Fruit fly (Drosophila melanogaster): ENCODE results near the gene D2hgdh.

The D2hgdh gene

DNA sequence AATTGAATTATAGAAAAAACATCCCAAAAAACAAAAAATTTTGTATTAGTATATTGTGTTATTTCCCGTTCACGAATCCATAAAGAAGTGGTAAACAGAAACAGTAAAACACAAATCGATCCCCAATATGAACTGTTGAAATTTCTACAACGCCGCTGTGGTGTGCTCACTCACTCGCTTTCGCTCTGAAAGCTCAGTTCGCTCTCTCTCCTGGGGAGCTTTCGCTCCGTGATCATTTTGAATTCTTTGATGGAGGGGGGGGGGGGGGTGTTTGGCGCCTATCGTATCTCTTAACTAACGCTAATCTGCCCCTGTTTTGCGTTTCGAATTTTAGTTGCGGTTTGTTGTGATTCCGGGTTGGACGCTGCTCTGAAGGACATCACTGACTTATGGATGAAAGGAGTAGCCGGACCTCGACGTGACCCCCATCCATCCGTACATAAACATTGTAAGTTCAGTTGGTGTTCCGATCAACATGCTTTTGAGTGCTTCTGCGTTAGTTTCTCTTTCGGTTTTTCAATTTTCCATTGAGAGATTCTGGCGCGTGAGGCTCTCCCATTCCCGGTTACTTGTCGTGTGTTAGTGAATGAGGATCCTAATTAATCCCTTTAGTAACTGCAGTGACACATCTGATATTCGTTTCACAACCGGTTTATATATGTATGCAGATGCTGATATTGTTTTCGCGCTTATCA is at the start of gene D2hgdh:
Gene D2hgdh, plus strand, starts transcription at position 331 of the 695 bp plus-strand sequence.
- TF ChIP-seq CG17801 (GFP tag; optimal IDR thresholded peaks at IDR 0.05; ENCODE audit: partially characterized antibody): peak; percentile 2

dm6 chrX:2094072-2094761 is 47.1 kb upstream of the D2hgdh start, which contains the start of gene csw:
Gene csw, plus strand, starts transcription at chrX:2094234.
- peak; percentile 93 for TF ChIP-seq CG17801 (GFP tag; optimal IDR thresholded peaks at IDR 0.05; ENCODE audit: partially characterized antibody)

dm6 chrX:2096341-2096740 is 44.9 kb upstream of the D2hgdh start:
- TF ChIP-seq CG17801 (GFP tag; optimal IDR thresholded peaks at IDR 0.05; ENCODE audit: partially characterized antibody): no peak

- no peak for TF ChIP-seq CG17801 (GFP tag; optimal IDR thresholded peaks at IDR 0.05; ENCODE audit: partially characterized antibody)
Measured at dm6 chrX:2098267-2098666, 43.0 kb upstream of the D2hgdh start.

DNA sequence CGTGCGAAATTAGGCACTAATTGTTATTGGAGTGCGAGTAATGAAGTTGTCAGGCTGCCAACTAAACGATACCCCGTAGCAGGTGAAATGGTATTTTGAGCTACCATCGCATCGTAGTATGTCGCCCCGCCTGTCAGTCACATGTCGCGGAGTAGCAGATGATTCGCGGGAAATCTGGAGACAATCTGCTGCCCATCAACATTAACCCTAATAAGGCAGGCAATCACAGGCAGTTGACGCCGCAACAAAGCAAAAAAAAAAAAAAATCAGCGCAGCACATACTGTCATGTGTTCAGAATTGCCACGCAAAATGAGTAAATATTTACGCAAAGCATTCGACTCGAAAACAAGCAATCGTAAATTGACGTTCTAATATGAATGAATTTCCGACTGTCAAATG is 37.4 kb upstream of the D2hgdh start:
- no peak for TF ChIP-seq CG17801 (GFP tag; optimal IDR thresholded peaks at IDR 0.05; ENCODE audit: partially characterized antibody)

DNA sequence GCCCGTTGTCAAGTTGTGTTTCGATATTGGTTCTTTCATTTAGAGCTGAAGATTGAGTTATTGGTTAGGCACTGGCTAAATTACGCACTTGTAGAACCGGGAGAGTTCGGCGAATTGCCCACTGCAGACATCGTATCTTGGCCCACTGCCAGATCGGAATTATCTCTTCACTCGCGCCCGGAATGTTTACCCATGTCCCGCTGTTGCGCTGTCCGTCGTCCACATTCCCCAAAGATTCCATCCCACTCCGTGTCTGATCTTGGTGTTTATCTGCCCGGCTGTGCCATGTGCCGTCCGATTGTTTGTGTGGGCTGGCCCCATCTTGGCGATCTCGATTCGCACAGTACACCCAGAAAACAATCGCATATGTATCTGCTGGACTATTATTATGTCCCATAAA is 36.9 kb upstream of the D2hgdh start:
- no peak for TF ChIP-seq CG17801 (GFP tag; optimal IDR thresholded peaks at IDR 0.05; ENCODE audit: partially characterized antibody)

dm6 chrX:2106367-2106766 is 34.9 kb upstream of the D2hgdh start:
- no peak for TF ChIP-seq CG17801 (GFP tag; optimal IDR thresholded peaks at IDR 0.05; ENCODE audit: partially characterized antibody)

DNA sequence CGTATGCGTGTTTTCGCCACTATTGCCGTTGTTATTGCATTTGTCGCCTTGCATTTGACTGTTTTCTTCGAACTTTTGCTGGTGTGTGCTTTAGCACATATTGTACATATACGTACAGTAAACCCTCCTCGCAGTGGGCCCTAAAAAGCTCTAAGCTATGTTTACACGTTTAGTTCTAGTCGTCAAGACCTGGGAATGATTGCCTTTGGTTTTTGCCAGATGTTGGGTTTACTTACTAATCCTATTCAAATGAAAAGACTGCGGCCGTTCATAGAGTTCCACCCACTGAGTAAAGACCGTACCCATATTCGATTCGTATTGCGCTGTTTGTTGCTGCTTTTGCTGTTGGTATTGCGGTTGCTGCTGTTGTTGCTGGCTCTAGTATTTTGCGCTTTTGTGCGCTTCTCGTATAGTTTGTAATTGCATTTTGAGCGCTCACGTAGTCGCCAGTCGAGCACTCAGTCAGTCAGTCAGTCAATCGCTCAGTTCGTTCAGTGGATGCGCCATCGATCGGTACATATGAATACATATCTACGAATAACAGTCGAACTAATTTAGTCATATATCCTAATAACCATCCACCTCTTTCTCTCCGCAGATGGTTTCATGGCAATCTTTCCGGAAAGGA is 33.4 kb upstream of the D2hgdh start:
- peak; percentile 90 for TF ChIP-seq CG17801 (GFP tag; optimal IDR thresholded peaks at IDR 0.05; ENCODE audit: partially characterized antibody)

DNA sequence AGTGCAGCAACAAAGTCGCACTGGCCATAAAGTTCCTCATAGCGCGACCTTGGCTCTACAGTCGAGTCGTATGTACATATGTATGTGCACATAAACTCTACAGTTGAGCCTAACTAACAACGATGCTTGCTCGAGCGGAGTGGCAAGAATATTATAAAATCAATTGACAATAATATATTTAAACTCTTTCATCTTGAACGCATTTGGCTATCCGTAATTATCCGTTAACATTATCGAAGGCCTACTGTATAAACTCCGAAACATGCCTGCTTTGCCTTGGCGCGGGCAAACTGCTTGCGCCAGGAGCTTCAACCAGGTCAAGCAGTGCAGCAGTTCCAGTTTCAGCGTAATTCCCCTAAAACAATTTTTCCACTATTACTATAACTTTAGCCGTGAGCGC is 32.6 kb upstream of the D2hgdh start:
- peak; percentile 15 for TF ChIP-seq CG17801 (GFP tag; optimal IDR thresholded peaks at IDR 0.05; ENCODE audit: partially characterized antibody)

- no peak for TF ChIP-seq CG17801 (GFP tag; optimal IDR thresholded peaks at IDR 0.05; ENCODE audit: partially characterized antibody)
Measured at dm6 chrX:2112660-2113059, 28.6 kb upstream of the D2hgdh start.

DNA sequence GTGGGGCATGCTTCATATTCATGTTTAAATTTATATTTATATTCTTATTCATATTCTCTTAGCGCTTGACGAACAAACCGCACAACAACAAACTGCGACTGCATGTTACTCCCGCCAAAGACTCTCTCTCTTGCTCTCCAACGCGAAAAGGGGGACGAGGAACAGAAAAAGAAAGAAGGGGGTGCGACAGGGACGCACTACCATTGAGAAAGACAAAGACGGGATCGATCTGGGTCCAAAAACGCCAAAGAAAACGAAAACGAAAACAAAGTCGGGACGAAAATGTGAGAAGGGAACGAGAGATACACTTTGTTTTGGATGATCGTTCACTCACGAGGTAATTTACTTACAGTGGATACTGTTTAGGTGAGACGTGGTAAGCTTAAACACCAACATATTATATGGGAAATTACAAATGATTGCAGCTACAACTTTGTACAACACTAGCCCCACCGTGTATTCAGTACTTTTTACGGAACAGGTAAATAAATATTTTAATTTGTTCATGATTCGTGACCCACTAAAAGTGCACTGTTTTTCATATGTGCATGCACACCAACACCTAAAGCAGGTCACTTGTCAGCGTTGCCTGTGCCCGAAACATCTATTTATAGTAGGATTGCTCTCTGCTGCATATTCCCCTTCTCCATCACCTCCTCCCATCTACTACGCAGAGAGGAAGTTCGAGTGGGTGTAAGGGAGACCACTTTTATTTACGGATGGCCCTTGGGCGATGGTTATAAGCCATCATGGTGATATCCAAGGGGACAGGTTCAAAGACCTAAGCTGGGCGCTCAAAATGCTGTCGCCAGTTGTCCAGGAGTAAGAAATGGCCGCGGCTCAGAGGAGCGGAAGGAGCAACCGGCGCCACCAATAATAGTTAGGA is 19.3 kb upstream of the D2hgdh start:
- peak; percentile 49 for TF ChIP-seq CG17801 (GFP tag; optimal IDR thresholded peaks at IDR 0.05; ENCODE audit: partially characterized antibody)

DNA sequence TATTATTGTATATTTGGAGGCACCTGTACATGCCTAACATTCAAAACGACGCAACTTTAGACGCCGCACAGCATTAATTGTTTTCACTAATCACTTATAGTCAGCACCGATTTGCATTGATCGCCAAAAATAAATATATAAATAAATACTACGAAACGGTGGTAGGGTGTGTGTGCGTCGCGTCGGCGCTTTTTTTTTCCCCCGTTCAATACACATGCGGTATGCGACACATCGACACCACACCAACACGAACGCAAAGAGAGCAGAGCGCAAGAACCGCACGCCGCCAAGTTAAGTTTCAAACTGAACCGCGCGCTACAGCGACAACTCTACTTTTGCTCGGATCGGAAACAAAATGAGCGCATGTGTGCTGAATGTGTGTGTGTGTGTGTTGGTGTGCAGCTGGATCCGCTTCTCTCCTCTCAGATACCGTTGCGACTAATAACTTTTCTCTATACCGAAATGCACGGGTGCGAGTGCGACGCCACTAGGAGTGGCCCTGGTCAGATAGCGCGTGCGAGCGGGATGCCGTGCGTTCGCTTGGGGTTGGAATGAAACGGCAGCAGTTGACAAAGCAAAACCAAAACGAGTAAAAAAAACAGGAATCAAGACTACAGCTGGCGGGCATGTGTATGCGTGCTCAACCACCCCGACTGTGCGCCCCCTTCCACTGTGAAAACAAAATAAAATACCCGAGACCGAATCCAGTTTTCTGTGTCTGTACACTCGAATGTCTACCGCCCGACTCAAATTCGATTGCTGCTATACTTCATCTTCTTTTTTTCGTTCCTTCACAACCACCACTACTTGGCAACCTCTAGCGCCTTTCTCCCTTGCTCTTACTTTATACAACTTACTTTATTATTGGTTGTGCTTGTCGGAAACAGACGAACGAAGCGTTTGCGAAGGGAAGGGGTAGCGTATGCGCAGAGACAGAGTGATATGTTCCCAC is 18.0 kb upstream of the D2hgdh start, which contains the start of gene ph-d:
Gene ph-d, minus strand, starts transcription at position 274 of the 952 bp plus-strand sequence.
- peak; percentile 95 for TF ChIP-seq CG17801 (GFP tag; optimal IDR thresholded peaks at IDR 0.05; ENCODE audit: partially characterized antibody)

dm6 chrX:2123965-2124688 is 17.2 kb upstream of the D2hgdh start:
- peak; percentile 82 for TF ChIP-seq CG17801 (GFP tag; optimal IDR thresholded peaks at IDR 0.05; ENCODE audit: partially characterized antibody)
